Worm (Caenorhabditis elegans): Measurements from ENCODE around the gene T08D10.5.

T08D10.5 gene

ce11 chrX:12005499-12005959, 48.2 kb downstream of the T08D10.5 start, which contains the start of gene sma-5:
sma-5 (minus strand) TSS chrX:12005549.
- no peak for TF ChIP-seq ceh-16 (tag; optimal IDR thresholded peaks at IDR 0.05)
- no peak for TF ChIP-seq egl-27 (tag; optimal IDR thresholded peaks at IDR 0.05)
- no peak for TF ChIP-seq elt-3 (tag; optimal IDR thresholded peaks at IDR 0.05)
- TF ChIP-seq R02D3.7 (tag; optimal IDR thresholded peaks at IDR 0.05) = no peak
- no peak for TF ChIP-seq skn-1 (tag; optimal IDR thresholded peaks at IDR 0.05)
- no peak for TF ChIP-seq blmp-1 (tag; optimal IDR thresholded peaks at IDR 0.05; ENCODE audit: insufficient read depth)
- TF ChIP-seq dmd-4 (tag; optimal IDR thresholded peaks at IDR 0.05) = no peak
- TF ChIP-seq sem-4 (tag; optimal IDR thresholded peaks at IDR 0.05) = no peak
- TF ChIP-seq nhr-25 (tag; optimal IDR thresholded peaks at IDR 0.05) = no peak
- TF ChIP-seq zag-1 (tag; optimal IDR thresholded peaks at IDR 0.05) = no peak
- TF ChIP-seq lin-11 (tag; optimal IDR thresholded peaks at IDR 0.05) = no peak
- TF ChIP-seq ztf-1 (GFP tag; conservative IDR thresholded peaks at IDR 0.05) = no peak
- no peak for TF ChIP-seq lin-13 (GFP tag; optimal IDR thresholded peaks at IDR 0.05)
- no peak for TF ChIP-seq crh-2 (tag; optimal IDR thresholded peaks at IDR 0.05)
- no peak for TF ChIP-seq elt-1 (tag; optimal IDR thresholded peaks at IDR 0.05)
- no peak for TF ChIP-seq nhr-11 (tag; optimal IDR thresholded peaks at IDR 0.05)
- no peak for TF ChIP-seq nhr-12 (tag; optimal IDR thresholded peaks at IDR 0.05)
- no peak for TF ChIP-seq nhr-6 (tag; optimal IDR thresholded peaks at IDR 0.05)
- no peak for TF ChIP-seq sma-9 (GFP tag; optimal IDR thresholded peaks at IDR 0.05)
- no peak for TF ChIP-seq sma-9 (tag; optimal IDR thresholded peaks at IDR 0.05)
- TF ChIP-seq mbf-1 (tag; optimal IDR thresholded peaks at IDR 0.05) = no peak

- TF ChIP-seq fos-1 (tag; optimal IDR thresholded peaks at IDR 0.05) = peak; percentile 19
- TF ChIP-seq mdl-1 (tag; optimal IDR thresholded peaks at IDR 0.05) = no peak
- TF ChIP-seq zag-1 (tag; optimal IDR thresholded peaks at IDR 0.05) = no peak
Observed at ce11 chrX:12006470-12006869, 49.1 kb downstream of the T08D10.5 start.

- TF ChIP-seq lin-39 (tag; optimal IDR thresholded peaks at IDR 0.05) (no peak), sem-4 (tag; optimal IDR thresholded peaks at IDR 0.05) (no peak), nhr-129 (tag; optimal IDR thresholded peaks at IDR 0.05) (no peak), sma-9 (GFP tag; optimal IDR thresholded peaks at IDR 0.05) (peak; percentile 20), sma-9 (tag; optimal IDR thresholded peaks at IDR 0.05) (no peak), alr-1 (tag; optimal IDR thresholded peaks at IDR 0.05) (no peak), gmeb-1 (tag; optimal IDR thresholded peaks at IDR 0.05) (no peak), sma-3 (GFP tag; optimal IDR thresholded peaks at IDR 0.05) (peak; percentile 24), egl-27 (tag; optimal IDR thresholded peaks at IDR 0.05) (no peak), mdl-1 (tag; optimal IDR thresholded peaks at IDR 0.05) (no peak)
Observed at ce11 chrX:12007905-12008466, 50.6 kb downstream of the T08D10.5 start.

All from whole organism, L2 larva.